Worm (Caenorhabditis elegans) whole organism, early embryonic: Measurements from ENCODE around the gene zfp-2.

Source experiments
- B0310.2 ChIP-seq: sonication (generic microtip); optimal IDR thresholded peaks from 2 replicates; lab custom pipeline; 2016; ENCODE audit warnings: mild to moderate bottlenecking, missing genetic modification characterization, missing compliant biosample characterization
- F13C5.2 ChIP-seq: sonication (generic microtip); optimal IDR thresholded peaks from 2 replicates; lab custom pipeline; 2017; ENCODE audit warnings: mild to moderate bottlenecking, missing genetic modification characterization, inconsistent platforms, missing compliant biosample characterization
- aly-1 ChIP-seq: sonication (generic microtip); optimal IDR thresholded peaks from 2 replicates; lab custom pipeline; 2016; ENCODE audit warnings: missing genetic modification characterization, missing compliant biosample characterization
- ama-1 ChIP-seq: fragments of 150-350 bp; optimal IDR thresholded peaks from 2 replicates; lab custom pipeline; 2014
- ceh-13 ChIP-seq: fragments of 200-800 bp; sonication (Bioruptor generic); optimal IDR thresholded peaks from 2 replicates; lab custom pipeline; 2018; ENCODE audit warnings: mild to moderate bottlenecking, missing genetic modification characterization, missing compliant biosample characterization
- ceh-36 ChIP-seq: sonication (generic microtip); optimal IDR thresholded peaks from 2 replicates; lab custom pipeline; 2016; ENCODE audit warnings: missing genetic modification characterization, inconsistent platforms, missing compliant biosample characterization
- ets-7 ChIP-seq: sonication (generic microtip); optimal IDR thresholded peaks from 2 replicates; lab custom pipeline; 2016; ENCODE audit warnings: missing genotype, missing genetic modification characterization, missing compliant biosample characterization
- flt-1 ChIP-seq: fragments of 200-800 bp; sonication (Bioruptor generic); IDR thresholded peaks from 2 replicates; pipeline ENCODE4 v1.3.6; 2022; ENCODE audit warnings: missing genetic modification characterization, missing compliant biosample characterization
- hmbx-1 ChIP-seq: sonication (generic microtip); optimal IDR thresholded peaks from 2 replicates; lab custom pipeline; 2016; ENCODE audit warnings: mild to moderate bottlenecking, missing genetic modification characterization, missing compliant biosample characterization
- hmg-4 ChIP-seq: fragments of 200-800 bp; sonication (Bioruptor generic); optimal IDR thresholded peaks from 2 replicates; lab custom pipeline; 2018; ENCODE audit warnings: mild to moderate bottlenecking, missing genetic modification characterization, missing compliant biosample characterization
- hnd-1 ChIP-seq: sonication (generic microtip); optimal IDR thresholded peaks from 2 replicates; lab custom pipeline; 2016; ENCODE audit warnings: missing genetic modification characterization, missing compliant biosample characterization
- pes-1 ChIP-seq: fragments of 200-800 bp; sonication (Bioruptor generic); IDR thresholded peaks from 2 replicates; pipeline ENCODE4 v1.3.6; 2022; ENCODE audit warnings: missing genetic modification reagents, missing genetic modification characterization, missing compliant biosample characterization
- scrt-1 ChIP-seq: fragments of 200-800 bp; sonication (Bioruptor generic); IDR thresholded peaks from 2 replicates; pipeline ENCODE4 v1.3.6; 2022; ENCODE audit warnings: missing genetic modification characterization, missing compliant biosample characterization
- sea-1 ChIP-seq: fragments of 200-800 bp; sonication (Bioruptor generic); conservative IDR thresholded peaks from 2 replicates; pipeline ENCODE4 v1.3.6; 2022; ENCODE audit warnings: missing genetic modification characterization, missing compliant biosample characterization
- tbx-11 ChIP-seq: fragments of 200-800 bp; sonication (Bioruptor generic); IDR thresholded peaks from 2 replicates; pipeline ENCODE4 v1.3.6; 2022; ENCODE audit warnings: missing genetic modification characterization, missing compliant biosample characterization
- tbx-37 ChIP-seq: fragments of 200-800 bp; sonication (Bioruptor generic); conservative IDR thresholded peaks from 2 replicates; pipeline ENCODE4 v1.3.6; 2022; ENCODE audit warnings: missing genetic modification reagents, missing genetic modification characterization, missing compliant biosample characterization
- tra-4 ChIP-seq: sonication (generic microtip); optimal IDR thresholded peaks from 2 replicates; lab custom pipeline; 2017; ENCODE audit warnings: missing genetic modification characterization, missing compliant biosample characterization

Gene zfp-2

DNA sequence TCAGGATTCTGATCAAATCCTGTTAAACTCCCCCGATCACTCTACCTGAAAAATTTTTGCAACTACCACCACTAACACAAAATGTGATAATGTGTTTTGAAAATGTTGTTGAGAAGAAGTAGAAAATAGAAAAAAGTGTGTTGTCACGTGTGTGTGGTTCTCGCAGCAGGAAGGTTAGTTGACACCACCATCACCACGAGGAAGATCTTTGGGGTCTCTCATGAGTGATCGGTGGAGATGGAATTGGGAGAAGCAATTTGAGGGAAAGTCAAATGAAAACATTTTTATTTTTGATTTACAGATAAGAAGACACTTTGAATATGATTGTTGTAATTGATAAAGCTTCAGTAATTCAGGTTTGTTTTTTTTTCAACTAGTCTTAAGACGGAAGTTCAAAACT, 44.2 kb downstream of the zfp-2 start:
- no peak for TF ChIP-seq F13C5.2
- no peak for TF ChIP-seq scrt-1 (GFP tag; lab: Robert Waterston, UW)
- TF ChIP-seq tbx-37 = no peak
- no peak for TF ChIP-seq sea-1 (GFP tag; lab: Robert Waterston, UW)
- no peak for TF ChIP-seq ceh-13
- TF ChIP-seq pes-1 = no peak
- TF ChIP-seq ceh-36 = no peak
- TF ChIP-seq flt-1 (GFP tag; lab: Robert Waterston, UW) = no peak
- no peak for TF ChIP-seq ets-7 (tag; lab: Kevin White, UChicago)

DNA sequence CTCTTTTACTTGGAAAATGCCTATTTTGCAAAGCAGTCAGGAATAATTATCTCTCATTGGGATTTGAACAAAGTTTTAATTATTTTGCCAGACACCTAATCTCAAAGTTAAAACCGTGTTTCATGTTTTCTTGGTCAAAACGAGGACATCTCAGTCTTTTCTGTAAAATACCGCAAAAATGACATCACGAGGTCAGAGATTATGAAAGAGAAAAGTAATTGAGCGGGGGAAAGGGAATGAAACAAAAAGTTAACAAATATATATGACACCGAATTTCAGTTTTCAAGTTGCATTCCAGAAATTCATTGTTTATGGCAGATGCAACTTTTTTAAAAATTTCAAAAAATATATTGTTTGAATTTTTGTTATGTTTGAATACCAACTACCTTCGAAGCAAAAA, 45.1 kb downstream of the zfp-2 start:
- no peak for TF ChIP-seq flt-1 (GFP tag; lab: Robert Waterston, UW)
- TF ChIP-seq ceh-13 = no peak
- no peak for TF ChIP-seq ama-1 (lab: Kevin White, UChicago)

DNA sequence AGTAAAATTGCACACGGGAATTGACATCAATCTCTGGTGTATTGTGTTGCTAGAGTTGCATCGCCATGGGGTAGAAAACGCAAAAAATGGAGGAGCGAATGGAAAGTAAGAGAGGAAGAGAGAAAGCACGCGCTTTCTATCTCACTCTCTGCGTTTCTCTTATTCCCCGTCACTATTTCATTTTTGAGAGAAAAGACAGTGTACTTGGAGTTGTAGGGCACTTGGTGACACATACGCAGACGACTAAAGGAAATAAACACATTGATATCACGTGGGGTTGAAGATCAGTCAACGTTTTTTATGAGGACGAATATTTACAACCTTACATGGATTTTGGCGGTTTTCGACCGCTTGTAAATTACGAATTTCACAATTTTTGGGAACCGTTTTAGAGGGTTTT, 46.0 kb downstream of the zfp-2 start:
- TF ChIP-seq B0310.2 (tag; lab: Kevin White, UChicago) = no peak
- no peak for TF ChIP-seq ceh-36

DNA sequence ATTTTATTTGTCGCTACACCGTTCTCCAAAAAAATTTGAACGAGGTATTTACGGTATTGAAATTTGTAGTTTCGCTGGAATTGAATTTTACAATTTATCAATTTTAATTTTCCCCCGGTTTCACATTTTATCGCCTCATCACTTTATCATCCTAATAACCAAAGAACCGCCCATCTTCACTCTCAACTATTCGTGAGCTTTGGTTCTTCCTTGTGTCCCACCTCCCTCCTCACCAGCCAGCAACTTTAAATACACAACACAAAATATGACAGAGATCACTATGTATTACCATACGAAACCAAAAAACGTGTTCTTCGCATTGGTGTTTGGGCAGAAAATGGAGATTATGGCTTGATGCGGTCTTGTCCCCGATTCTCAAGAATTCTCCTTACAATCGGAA, 46.6 kb downstream of the zfp-2 start:
- no peak for TF ChIP-seq tra-4
- no peak for TF ChIP-seq hnd-1 (tag; lab: Kevin White, UChicago)
- no peak for TF ChIP-seq pes-1
- TF ChIP-seq B0310.2 (tag; lab: Kevin White, UChicago) = no peak
- TF ChIP-seq sea-1 (GFP tag; lab: Robert Waterston, UW) = no peak
- no peak for TF ChIP-seq ama-1 (lab: Kevin White, UChicago)
- no peak for TF ChIP-seq tbx-11
- TF ChIP-seq aly-1 (tag; lab: Kevin White, UChicago) = no peak
- no peak for TF ChIP-seq scrt-1 (GFP tag; lab: Robert Waterston, UW)
- TF ChIP-seq tbx-37 = no peak
- TF ChIP-seq flt-1 (GFP tag; lab: Robert Waterston, UW) = no peak
- TF ChIP-seq F13C5.2 = no peak
- TF ChIP-seq ets-7 (tag; lab: Kevin White, UChicago) = no peak
- no peak for TF ChIP-seq ceh-13
- TF ChIP-seq hmg-4 (GFP tag; lab: Kevin White, UChicago) = no peak

DNA sequence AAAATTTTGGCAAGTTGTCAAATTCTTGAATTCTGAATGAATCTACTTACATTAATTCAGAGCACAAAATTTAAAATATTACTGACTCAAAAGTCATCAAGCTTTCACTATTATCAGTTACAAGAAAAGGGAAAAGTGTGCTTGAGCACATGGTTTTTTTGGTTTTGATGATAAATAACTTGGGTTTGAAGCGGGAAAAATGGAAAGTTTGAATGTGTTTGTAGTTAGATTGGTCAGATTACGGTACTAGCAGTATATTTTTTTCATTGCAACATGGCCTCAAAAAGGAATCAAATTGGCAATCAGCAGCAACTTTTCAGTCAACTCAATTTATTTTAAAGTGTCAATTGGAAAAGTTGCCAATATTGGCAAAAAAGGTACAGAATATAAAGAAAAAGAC, 47.2 kb downstream of the zfp-2 start:
- TF ChIP-seq scrt-1 (GFP tag; lab: Robert Waterston, UW) = no peak
- no peak for TF ChIP-seq aly-1 (tag; lab: Kevin White, UChicago)
- TF ChIP-seq hmg-4 (GFP tag; lab: Kevin White, UChicago) = no peak
- no peak for TF ChIP-seq B0310.2 (tag; lab: Kevin White, UChicago)
- no peak for TF ChIP-seq pes-1
- no peak for TF ChIP-seq ama-1 (lab: Kevin White, UChicago)
- no peak for TF ChIP-seq ceh-36
- no peak for TF ChIP-seq ets-7 (tag; lab: Kevin White, UChicago)
- no peak for TF ChIP-seq tra-4
- no peak for TF ChIP-seq tbx-37
- TF ChIP-seq sea-1 (GFP tag; lab: Robert Waterston, UW) = no peak
- no peak for TF ChIP-seq F13C5.2
- TF ChIP-seq tbx-11 = no peak
- TF ChIP-seq hmbx-1 (tag; lab: Kevin White, UChicago) = no peak
- no peak for TF ChIP-seq ceh-13
- TF ChIP-seq hnd-1 (tag; lab: Kevin White, UChicago) = no peak

DNA sequence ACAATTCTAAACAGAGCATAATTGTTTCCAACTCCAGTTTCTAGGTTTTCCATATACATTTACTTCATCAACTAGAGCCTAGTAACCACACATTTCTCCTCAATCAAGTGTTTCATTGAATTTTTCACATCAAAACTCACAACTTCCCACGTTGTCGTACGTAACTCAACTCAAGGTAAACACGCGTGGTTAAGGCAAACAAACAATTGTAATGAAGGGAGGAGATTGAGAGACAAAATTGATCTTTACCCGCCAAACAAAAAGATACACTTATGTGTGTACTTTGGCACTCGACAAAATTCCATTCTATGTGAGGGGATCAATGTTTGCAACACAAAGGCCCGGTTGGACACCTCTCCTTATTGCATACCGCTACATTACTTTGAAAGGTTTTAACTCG, 47.9 kb downstream of the zfp-2 start, which contains the start of gene nhr-19:
Gene nhr-19 (minus strand): TSS at position 191 of the 400 bp plus-strand sequence.
- TF ChIP-seq scrt-1 (GFP tag; lab: Robert Waterston, UW) = no peak
- TF ChIP-seq tbx-11 = no peak
- no peak for TF ChIP-seq ets-7 (tag; lab: Kevin White, UChicago)
- no peak for TF ChIP-seq tra-4
- TF ChIP-seq hmbx-1 (tag; lab: Kevin White, UChicago) = no peak
- no peak for TF ChIP-seq ceh-36
- TF ChIP-seq pes-1 = no peak

DNA sequence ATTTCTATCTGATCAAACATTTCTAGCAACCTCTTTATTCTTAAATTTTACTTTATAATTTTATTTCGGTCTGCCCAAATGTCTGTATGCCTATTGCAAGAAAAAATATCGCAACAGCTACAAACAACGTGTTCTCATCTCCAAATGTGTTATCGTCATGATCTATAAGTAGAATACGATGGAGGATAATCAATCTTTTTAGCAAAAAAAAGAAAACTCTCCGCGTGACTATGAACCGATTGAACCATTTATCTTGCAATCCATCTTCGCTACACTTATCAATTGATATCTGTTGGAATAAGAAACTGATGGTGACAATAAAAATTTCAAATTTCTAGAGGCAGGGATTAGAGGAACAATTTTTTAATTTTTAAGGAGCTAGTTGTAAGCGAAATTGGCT, 48.5 kb downstream of the zfp-2 start:
- TF ChIP-seq scrt-1 (GFP tag; lab: Robert Waterston, UW) (no peak), tra-4 (no peak), flt-1 (GFP tag; lab: Robert Waterston, UW) (no peak), hmg-4 (GFP tag; lab: Kevin White, UChicago) (no peak), ceh-36 (no peak), pes-1 (no peak)

DNA sequence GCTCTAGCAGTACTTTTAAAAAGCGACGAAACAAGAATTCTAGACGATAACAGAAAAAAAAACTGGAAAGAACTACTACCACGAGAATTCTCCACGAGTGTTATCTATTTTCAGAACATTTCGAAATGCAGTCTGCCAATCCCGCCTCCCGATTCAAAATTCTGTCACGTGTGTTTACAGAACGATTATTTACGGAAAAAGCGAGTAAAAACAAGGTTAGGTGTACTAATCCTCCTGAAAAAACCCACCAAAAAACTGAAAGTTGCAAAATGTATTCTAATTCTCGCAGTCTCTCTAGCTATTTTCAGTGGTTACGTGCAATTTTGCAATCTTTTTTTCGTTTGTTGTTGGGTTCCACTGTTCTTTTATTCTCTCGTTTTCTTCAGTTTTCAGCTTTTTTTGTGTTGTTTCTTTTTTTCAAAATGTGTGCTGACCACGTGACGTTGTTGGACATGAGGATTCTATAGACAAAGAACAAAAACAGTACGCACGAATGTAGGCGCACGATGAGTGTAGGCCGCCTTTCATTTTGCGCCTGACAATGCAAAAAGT, 49.1 kb downstream of the zfp-2 start:
- TF ChIP-seq B0310.2 (tag; lab: Kevin White, UChicago) (no peak), aly-1 (tag; lab: Kevin White, UChicago) (no peak), ceh-36 (no peak), F13C5.2 (no peak), ceh-13 (no peak), hnd-1 (tag; lab: Kevin White, UChicago) (no peak), tbx-11 (no peak), ama-1 (lab: Kevin White, UChicago) (no peak), hmbx-1 (tag; lab: Kevin White, UChicago) (no peak), tbx-37 (no peak), scrt-1 (GFP tag; lab: Robert Waterston, UW) (no peak), flt-1 (GFP tag; lab: Robert Waterston, UW) (no peak), sea-1 (GFP tag; lab: Robert Waterston, UW) (no peak)

DNA sequence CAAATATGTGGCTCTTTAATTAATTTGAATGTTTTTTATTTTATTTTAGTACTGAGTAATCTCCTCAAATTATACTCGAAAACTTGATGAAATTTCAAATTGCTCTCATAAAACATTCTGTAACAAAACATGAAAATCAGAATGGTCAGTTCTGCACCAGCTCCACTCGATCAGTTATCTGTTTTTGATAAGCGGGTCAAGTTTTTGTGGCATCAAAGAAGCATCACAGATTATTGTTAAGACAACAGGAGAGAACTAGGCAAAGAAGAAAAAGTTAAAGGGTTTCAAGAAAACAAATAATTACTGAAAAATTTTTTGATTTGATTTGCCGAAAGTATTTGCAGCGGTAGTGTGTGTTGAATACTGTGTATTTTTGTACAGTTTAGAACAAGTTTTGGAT, 49.7 kb downstream of the zfp-2 start:
- TF ChIP-seq hmg-4 (GFP tag; lab: Kevin White, UChicago) = no peak
- no peak for TF ChIP-seq hnd-1 (tag; lab: Kevin White, UChicago)
- no peak for TF ChIP-seq ama-1 (lab: Kevin White, UChicago)
- TF ChIP-seq pes-1 = no peak
- no peak for TF ChIP-seq tra-4
